Worm (Caenorhabditis elegans) whole organism, L4 larva: ENCODE results near the gene F59F5.4.

Experiments
- F26F4.8 ChIP-seq: fragments of 200-800 bp; sonication (Bioruptor generic); conservative IDR thresholded peaks from 2 replicates; pipeline ENCODE4 v1.3.6; 2022; ENCODE audit warnings: missing genetic modification characterization, missing compliant biosample characterization
- F37D6.2 ChIP-seq: sonication (generic microtip); optimal IDR thresholded peaks from 2 replicates; lab custom pipeline; 2016; ENCODE audit warnings: mild to moderate bottlenecking, missing genetic modification characterization, missing compliant biosample characterization
- F49E8.2 ChIP-seq: sonication (generic microtip); optimal IDR thresholded peaks from 2 replicates; lab custom pipeline; 2016; ENCODE audit warnings: missing compliant biosample characterization, mild to moderate bottlenecking, missing genetic modification characterization, borderline replicate concordance
- T20F7.1 ChIP-seq: fragments of 200-800 bp; sonication (Bioruptor generic); optimal IDR thresholded peaks from 2 replicates; lab custom pipeline; 2018; ENCODE audit warnings: mild to moderate bottlenecking, missing genetic modification characterization, missing compliant biosample characterization
- ZK546.5 ChIP-seq, 2 experiments: sonication (generic microtip); optimal IDR thresholded peaks; 2 replicates each; lab custom pipeline; 2017; ENCODE audit warnings: missing biosample characterization in 2 of 2, missing genetic modification characterization in 2 of 2
- aha-1 ChIP-seq: fragments of 150-350 bp; peaks from one replicate; lab custom pipeline; 2014; ENCODE audit warnings: missing biosample characterization, missing genetic modification characterization
- arid-1 ChIP-seq: fragments of 200-800 bp; sonication (Bioruptor generic); conservative IDR thresholded peaks from 2 replicates; pipeline ENCODE4 v1.3.6; 2022; ENCODE audit warnings: missing genetic modification reagents, missing genetic modification characterization, missing compliant biosample characterization
- attf-4 ChIP-seq: sonication (generic microtip); optimal IDR thresholded peaks from 3 replicates; lab custom pipeline; 2017; ENCODE audit warnings: missing biosample characterization, missing genetic modification characterization
- ceh-20 ChIP-seq: fragments of 200-800 bp; sonication (Bioruptor generic); IDR thresholded peaks from 2 replicates; pipeline ENCODE4 v1.3.6; 2022; ENCODE audit warnings: missing genetic modification reagents, missing genetic modification characterization, missing compliant biosample characterization
- ceh-28 ChIP-seq: fragments of 150-350 bp; optimal IDR thresholded peaks from 2 replicates; lab custom pipeline; 2014; ENCODE audit warnings: missing biosample characterization, missing genetic modification reagents, missing genetic modification characterization
- ceh-32 ChIP-seq: sonication (generic microtip); optimal IDR thresholded peaks from 2 replicates; lab custom pipeline; 2016; ENCODE audit warnings: mild to moderate bottlenecking, missing genetic modification characterization, missing compliant biosample characterization; ENCODE audit not compliant: poor library complexity
- ces-1 ChIP-seq: fragments of 150-350 bp; sonication (generic microtip); optimal IDR thresholded peaks from 4 replicates; lab custom pipeline; 2014; ENCODE audit warnings: missing biosample characterization, missing genetic modification reagents, missing genetic modification characterization
- daf-8 ChIP-seq: fragments of 200-800 bp; sonication (Bioruptor generic); IDR thresholded peaks from 2 replicates; pipeline ENCODE4 v1.3.6; 2022; ENCODE audit warnings: missing genetic modification characterization, missing compliant biosample characterization
- dmd-6 ChIP-seq: fragments of 200-800 bp; sonication (Bioruptor generic); IDR thresholded peaks from 2 replicates; pipeline ENCODE4 v1.3.6; 2022; ENCODE audit warnings: missing genetic modification reagents, missing genetic modification characterization, missing compliant biosample characterization
- dmd-9 ChIP-seq: fragments of 200-800 bp; sonication (Bioruptor generic); IDR thresholded peaks from 2 replicates; pipeline ENCODE4 v1.3.6; 2022; ENCODE audit warnings: missing genetic modification reagents, missing genetic modification characterization, missing compliant biosample characterization
- dpl-1 ChIP-seq: fragments of 150-350 bp; optimal IDR thresholded peaks from 2 replicates; lab custom pipeline; 2014; ENCODE audit warnings: missing biosample characterization, missing genetic modification reagents, missing genetic modification characterization
- duxl-1 ChIP-seq: sonication (generic microtip); optimal IDR thresholded peaks from 2 replicates; lab custom pipeline; 2016; ENCODE audit warnings: mild to moderate bottlenecking, missing genetic modification characterization, moderate library complexity, missing compliant biosample characterization; ENCODE audit not compliant: poor library complexity
- dve-1 ChIP-seq: sonication (generic microtip); optimal IDR thresholded peaks from 2 replicates; lab custom pipeline; 2017; ENCODE audit warnings: antibody characterized with exemption, mild to moderate bottlenecking, missing genetic modification characterization, missing compliant biosample characterization; ENCODE audit not compliant: insufficient read depth
- egl-43 ChIP-seq: fragments of 200-800 bp; sonication (Bioruptor generic); IDR thresholded peaks from 2 replicates; pipeline ENCODE4 v1.3.6; 2022; ENCODE audit warnings: missing genetic modification reagents, missing genetic modification characterization, missing compliant biosample characterization
- fkh-10 ChIP-seq: fragments of 150-350 bp; optimal IDR thresholded peaks from 2 replicates; lab custom pipeline; 2014; ENCODE audit warnings: missing biosample characterization, missing genetic modification reagents, missing genetic modification characterization
- gei-8 ChIP-seq: fragments of 200-800 bp; sonication (Bioruptor generic); optimal IDR thresholded peaks from 2 replicates; lab custom pipeline; 2018; ENCODE audit warnings: mild to moderate bottlenecking, missing genetic modification characterization, missing compliant biosample characterization
- hif-1 ChIP-seq, 2 experiments: sonication (generic microtip); optimal IDR thresholded peaks; 2 replicates each; lab custom pipeline; 2016 to 2017; ENCODE audit warnings: missing compliant biosample characterization in 2 of 2, missing genetic modification characterization in 2 of 2, missing genetic modification reagents in 2 of 2, missing genotype in 2 of 2, mild to moderate bottlenecking in 1 of 2
- hlh-11 ChIP-seq: fragments of 200-800 bp; sonication (Bioruptor generic); optimal IDR thresholded peaks from 2 replicates; lab custom pipeline; 2018; ENCODE audit warnings: mild to moderate bottlenecking, missing genetic modification characterization, missing compliant biosample characterization
- hlh-30 ChIP-seq: sonication (generic microtip); optimal IDR thresholded peaks from 2 replicates; lab custom pipeline; 2017; ENCODE audit warnings: antibody characterized with exemption, mild to moderate bottlenecking, missing genetic modification characterization, missing compliant biosample characterization; ENCODE audit not compliant: insufficient read depth
- lin-15B ChIP-seq: fragments of 150-350 bp; sonication (generic microtip); optimal IDR thresholded peaks from 3 replicates; lab custom pipeline; 2014; ENCODE audit warnings: missing biosample characterization, missing genetic modification characterization
- lin-29 ChIP-seq: fragments of 200-800 bp; sonication (Bioruptor generic); IDR thresholded peaks from 2 replicates; pipeline ENCODE4 v1.3.6; 2022; ENCODE audit warnings: missing genetic modification reagents, missing genetic modification characterization, missing compliant biosample characterization
- lin-38 ChIP-seq: fragments of 200-800 bp; sonication (Bioruptor generic); IDR thresholded peaks from 2 replicates; pipeline ENCODE4 v1.3.6; 2022; ENCODE audit warnings: missing genetic modification reagents, missing genetic modification characterization, missing compliant biosample characterization
- lir-3 ChIP-seq: sonication (generic microtip); optimal IDR thresholded peaks from 2 replicates; lab custom pipeline; 2016; ENCODE audit warnings: mild to moderate bottlenecking, missing genetic modification characterization, missing compliant biosample characterization
- mdl-1 ChIP-seq, 2 experiments: fragments of 150-350 bp in 1 of 2; sonication (generic microtip) in 1 of 2; optimal IDR thresholded peaks; 2 replicates each; lab custom pipeline; 2014 to 2017; ENCODE audit warnings: missing biosample characterization in 2 of 2, missing genetic modification characterization in 2 of 2
- nhr-10 ChIP-seq: fragments of 150-350 bp; optimal IDR thresholded peaks from 2 replicates; lab custom pipeline; 2014; ENCODE audit warnings: missing biosample characterization, missing genetic modification characterization
- nhr-237 ChIP-seq: sonication (generic microtip); optimal IDR thresholded peaks from 2 replicates; lab custom pipeline; 2017; ENCODE audit warnings: missing biosample characterization, missing genetic modification characterization
- nhr-28 ChIP-seq: fragments of 150-350 bp; optimal IDR thresholded peaks from 2 replicates; lab custom pipeline; 2014; ENCODE audit warnings: missing biosample characterization, missing genetic modification characterization
- nhr-41 ChIP-seq: fragments of 200-800 bp; sonication (Bioruptor generic); IDR thresholded peaks from 2 replicates; pipeline ENCODE4 v1.3.6; 2022; ENCODE audit warnings: missing genetic modification reagents, missing genetic modification characterization, missing compliant biosample characterization
- nhr-6 ChIP-seq: fragments of 150-350 bp; optimal IDR thresholded peaks from 2 replicates; lab custom pipeline; 2014; ENCODE audit warnings: missing biosample characterization, missing genetic modification characterization
- nhr-76 ChIP-seq: fragments of 150-350 bp; optimal IDR thresholded peaks from 2 replicates; lab custom pipeline; 2014; ENCODE audit warnings: missing biosample characterization, missing genetic modification characterization
- pha-4 ChIP-seq, 2 experiments: fragments of 150-350 bp in 1 of 2; fragments of 200-800 bp in 1 of 2; sonication (Bioruptor generic) in 1 of 2; IDR thresholded peaks in 1 of 2; optimal IDR thresholded peaks in 1 of 2; 2 replicates each; pipeline versions ENCODE4 v1.3.6 to Lab custom; 2014 to 2022; ENCODE audit warnings: missing genetic modification characterization in 2 of 2, missing genetic modification reagents in 2 of 2, missing biosample characterization in 1 of 2, missing compliant biosample characterization in 1 of 2
- pqm-1 ChIP-seq: sonication (generic microtip); optimal IDR thresholded peaks from 2 replicates; lab custom pipeline; 2017; ENCODE audit warnings: missing biosample characterization, missing genetic modification characterization
- rbr-2 ChIP-seq: sonication (generic microtip); optimal IDR thresholded peaks from 2 replicates; lab custom pipeline; 2016; ENCODE audit warnings: missing genotype, missing genetic modification characterization, missing compliant biosample characterization
- sdz-12 ChIP-seq: fragments of 200-800 bp; sonication (Bioruptor generic); optimal IDR thresholded peaks from 2 replicates; lab custom pipeline; 2018; ENCODE audit warnings: mild to moderate bottlenecking, missing genetic modification characterization, missing compliant biosample characterization
- set-16 ChIP-seq: fragments of 200-800 bp; sonication (Bioruptor generic); IDR thresholded peaks from 2 replicates; pipeline ENCODE4 v1.3.6; 2022; ENCODE audit warnings: missing genetic modification reagents, missing genetic modification characterization, missing compliant biosample characterization
- snpc-1.2 ChIP-seq: fragments of 200-800 bp; sonication (Bioruptor generic); IDR thresholded peaks from 2 replicates; pipeline ENCODE4 v1.3.6; 2022; ENCODE audit warnings: missing genetic modification reagents, missing genetic modification characterization, missing compliant biosample characterization
- snpc-4 ChIP-seq: fragments of 150-350 bp; optimal IDR thresholded peaks from 2 replicates; lab custom pipeline; 2014; ENCODE audit warnings: missing biosample characterization, missing genetic modification characterization
- spr-3 ChIP-seq: fragments of 200-800 bp; sonication (Bioruptor generic); optimal IDR thresholded peaks from 2 replicates; lab custom pipeline; 2018; ENCODE audit warnings: mild to moderate bottlenecking, missing genetic modification characterization, missing compliant biosample characterization
- tag-97 ChIP-seq: fragments of 200-800 bp; sonication (Bioruptor generic); IDR thresholded peaks from 2 replicates; pipeline ENCODE4 v1.3.6; 2022; ENCODE audit warnings: missing genetic modification characterization, missing compliant biosample characterization
- unc-39 ChIP-seq: sonication (generic microtip); optimal IDR thresholded peaks from 2 replicates; lab custom pipeline; 2017; ENCODE audit warnings: missing biosample characterization, missing genetic modification characterization
- unc-62 ChIP-seq, 3 experiments: fragments of 150-350 bp in 1 of 3; sonication (generic microtip); optimal IDR thresholded peaks in 2 of 3; peaks in 1 of 3; 1 replicate in 1 of 3; 2 replicates in 2 of 3; lab custom pipeline; 2014 to 2017; ENCODE audit warnings: missing biosample characterization in 3 of 3, missing genetic modification characterization in 3 of 3, missing genetic modification reagents in 3 of 3, missing genotype in 1 of 3
- zfp-3 ChIP-seq: fragments of 200-800 bp; sonication (Bioruptor generic); conservative IDR thresholded peaks from 2 replicates; pipeline ENCODE4 v1.3.6; 2022; ENCODE audit warnings: missing genetic modification reagents, missing genetic modification characterization, missing compliant biosample characterization
- ztf-7 ChIP-seq: fragments of 150-350 bp; optimal IDR thresholded peaks from 2 replicates; lab custom pipeline; 2014; ENCODE audit warnings: missing biosample characterization, missing genetic modification characterization

F59F5.4 gene

ce11 chrX:10532180-10532833 is 10.5 kb upstream of the F59F5.4 start (continued):
- TF ChIP-seq egl-43 (GFP tag; lab: Robert Waterston, UW) (no peak), spr-3 (no peak), ZK546.5 (tag; optimal IDR thresholded peaks at IDR 0.05; lab: Kevin White, UChicago) (no peak), pha-4 (GFP tag; IDR thresholded peaks at IDR 0.05; lab: Robert Waterston, UW) (no peak), pha-4 (tag; optimal IDR thresholded peaks at IDR 0.05; lab: Kevin White, UChicago) (no peak), nhr-6 (tag; lab: Kevin White, UChicago) (no peak), unc-39 (tag; lab: Kevin White, UChicago) (no peak), T20F7.1 (peak; percentile 32), hlh-11 (tag; lab: Kevin White, UChicago) (peak; percentile 50), ces-1 (no peak), dmd-9 (GFP tag; lab: Robert Waterston, UW) (no peak)
- TF ChIP-seq, all 104 proteins: peak for 15

DNA sequence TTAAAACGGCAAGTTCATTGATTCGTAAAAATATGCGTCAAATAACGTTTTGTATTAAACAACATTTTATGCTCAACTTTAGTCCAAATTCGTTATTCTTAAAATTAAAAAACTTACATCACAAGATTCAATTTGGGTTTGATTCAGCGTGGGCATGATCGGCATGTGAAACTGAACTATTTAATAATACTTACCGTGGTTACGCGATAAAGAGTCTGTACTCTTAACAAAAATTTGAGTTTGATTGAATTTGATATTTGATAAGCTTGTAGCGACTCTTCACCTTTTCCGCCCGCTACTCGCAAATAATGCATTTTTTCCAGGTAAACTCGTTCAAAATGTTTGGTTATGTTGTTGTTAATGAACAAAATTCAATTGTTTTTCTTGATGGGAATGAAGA is 9.4 kb upstream of the F59F5.4 start, which contains the start of gene glo-3:
Gene glo-3, plus strand, starts transcription at position 253 of the 400 bp plus-strand sequence.
- peak; percentile 26 for TF ChIP-seq nhr-28 (tag; lab: Kevin White, UChicago)
- no peak for TF ChIP-seq duxl-1
- no peak for TF ChIP-seq zfp-3
- no peak for TF ChIP-seq daf-8
- TF ChIP-seq pqm-1 (tag; lab: Kevin White, UChicago), result peak; percentile 9
- TF ChIP-seq ceh-28, result no peak
- TF ChIP-seq T20F7.1, result no peak
- no peak for TF ChIP-seq snpc-4 (tag; lab: Kevin White, UChicago)
- TF ChIP-seq dmd-6 (GFP tag; lab: Robert Waterston, UW), result peak; percentile 28; the same call in 1 of the 2 replicates
- TF ChIP-seq nhr-237 (tag; lab: Kevin White, UChicago), result no peak
- no peak for TF ChIP-seq tag-97 (GFP tag; lab: Robert Waterston, UW)
- TF ChIP-seq ztf-7 (tag; lab: Kevin White, UChicago), result no peak
- TF ChIP-seq F26F4.8 (GFP tag; lab: Robert Waterston, UW), result no peak
- no peak for TF ChIP-seq nhr-10
- no peak for TF ChIP-seq set-16
- no peak for TF ChIP-seq snpc-1.2 (GFP tag; lab: Robert Waterston, UW)
- TF ChIP-seq arid-1 (GFP tag; lab: Robert Waterston, UW), result no peak
- TF ChIP-seq dmd-9 (GFP tag; lab: Robert Waterston, UW), result no peak
- no peak for TF ChIP-seq sdz-12 (GFP tag; lab: Kevin White, UChicago)
- TF ChIP-seq mdl-1 (tag; optimal IDR thresholded peaks at IDR 0.05; lab: Kevin White, UChicago), result no peak
- no peak for TF ChIP-seq ceh-20 (GFP tag; lab: Robert Waterston, UW)
- no peak for TF ChIP-seq aha-1 (tag; lab: Kevin White, UChicago)
- TF ChIP-seq rbr-2 (tag; lab: Kevin White, UChicago), result no peak
- no peak for TF ChIP-seq F49E8.2 (tag; lab: Kevin White, UChicago)
- TF ChIP-seq hlh-30, result peak; percentile 53
- no peak for TF ChIP-seq lin-38
- no peak for TF ChIP-seq lin-29
- no peak for TF ChIP-seq unc-62 (GFP tag; optimal IDR thresholded peaks at IDR 0.05 in 1 of 2; lab: Kevin White, UChicago)
- no peak for TF ChIP-seq unc-62 (tag; optimal IDR thresholded peaks at IDR 0.05; lab: Kevin White, UChicago)
- TF ChIP-seq gei-8 (GFP tag; lab: Kevin White, UChicago), result no peak
- no peak for TF ChIP-seq hif-1 (tag; optimal IDR thresholded peaks at IDR 0.05; lab: Kevin White, UChicago)
- no peak for TF ChIP-seq lin-15B (tag; lab: Kevin White, UChicago)
- no peak for TF ChIP-seq nhr-76 (tag; lab: Kevin White, UChicago)
- TF ChIP-seq attf-4 (tag; lab: Kevin White, UChicago), result no peak
- TF ChIP-seq lir-3 (tag; lab: Kevin White, UChicago), result no peak
- peak; percentile 37 for TF ChIP-seq dve-1
- no peak for TF ChIP-seq F37D6.2 (tag; lab: Kevin White, UChicago)
- TF ChIP-seq dpl-1, result no peak
- no peak for TF ChIP-seq fkh-10
- TF ChIP-seq hlh-11 (tag; lab: Kevin White, UChicago), result peak; percentile 24
- no peak for TF ChIP-seq nhr-6 (tag; lab: Kevin White, UChicago)
- no peak for TF ChIP-seq ceh-32 (tag; lab: Kevin White, UChicago)
- no peak for TF ChIP-seq nhr-41
